Fruit fly (Drosophila melanogaster): ENCODE data around the gene Gnmt.

The Gnmt gene

dm6 chr3R:12644621-12645310, 29.6 kb upstream of the Gnmt start:
- TF ChIP-seq ttk (optimal IDR thresholded peaks at IDR 0.05) (no peak), insv (optimal IDR thresholded peaks at IDR 0.05) (no peak), psq (optimal IDR thresholded peaks at IDR 0.05) (no peak), Myc (optimal IDR thresholded peaks at IDR 0.05) (no peak), h (optimal IDR thresholded peaks at IDR 0.05) (no peak), Sin3A (optimal IDR thresholded peaks at IDR 0.05) (no peak)

- TF ChIP-seq ttk (optimal IDR thresholded peaks at IDR 0.05) (no peak), Myc (optimal IDR thresholded peaks at IDR 0.05) (no peak), insv (optimal IDR thresholded peaks at IDR 0.05) (no peak), Sin3A (optimal IDR thresholded peaks at IDR 0.05) (no peak), psq (optimal IDR thresholded peaks at IDR 0.05) (no peak), h (optimal IDR thresholded peaks at IDR 0.05) (no peak)
Measured at dm6 chr3R:12645771-12646317, 28.6 kb upstream of the Gnmt start.

- TF ChIP-seq insv (optimal IDR thresholded peaks at IDR 0.05) (no peak), ttk (optimal IDR thresholded peaks at IDR 0.05) (no peak), psq (optimal IDR thresholded peaks at IDR 0.05) (no peak), Sin3A (optimal IDR thresholded peaks at IDR 0.05) (no peak), h (optimal IDR thresholded peaks at IDR 0.05) (no peak), Myc (optimal IDR thresholded peaks at IDR 0.05) (no peak)
Measured at dm6 chr3R:12646926-12647325, 27.5 kb upstream of the Gnmt start.

- TF ChIP-seq ttk (optimal IDR thresholded peaks at IDR 0.05): no peak
- TF ChIP-seq psq (optimal IDR thresholded peaks at IDR 0.05): no peak
- TF ChIP-seq Sin3A (optimal IDR thresholded peaks at IDR 0.05): no peak
- no peak for TF ChIP-seq Myc (optimal IDR thresholded peaks at IDR 0.05)
- no peak for TF ChIP-seq h (optimal IDR thresholded peaks at IDR 0.05)
- TF ChIP-seq insv (optimal IDR thresholded peaks at IDR 0.05): no peak
Measured at dm6 chr3R:12647348-12647747, 27.1 kb upstream of the Gnmt start.

- no peak for TF ChIP-seq Myc (optimal IDR thresholded peaks at IDR 0.05)
- TF ChIP-seq h (optimal IDR thresholded peaks at IDR 0.05): no peak
- TF ChIP-seq insv (optimal IDR thresholded peaks at IDR 0.05): no peak
- no peak for TF ChIP-seq Sin3A (optimal IDR thresholded peaks at IDR 0.05)
- no peak for TF ChIP-seq ttk (optimal IDR thresholded peaks at IDR 0.05)
- no peak for TF ChIP-seq psq (optimal IDR thresholded peaks at IDR 0.05)
Measured at dm6 chr3R:12647954-12648353, 26.5 kb upstream of the Gnmt start, which contains the start of gene Dtg. Gene Dtg, plus strand, starts transcription at chr3R:12648058.

- TF ChIP-seq ttk (optimal IDR thresholded peaks at IDR 0.05): no peak
- TF ChIP-seq psq (optimal IDR thresholded peaks at IDR 0.05): no peak
- no peak for TF ChIP-seq insv (optimal IDR thresholded peaks at IDR 0.05)
- TF ChIP-seq Sin3A (optimal IDR thresholded peaks at IDR 0.05): no peak
- no peak for TF ChIP-seq h (optimal IDR thresholded peaks at IDR 0.05)
- no peak for TF ChIP-seq Myc (optimal IDR thresholded peaks at IDR 0.05)
Measured at dm6 chr3R:12649099-12650029, 25.0 kb upstream of the Gnmt start.

dm6 chr3R:12650537-12650936, 23.9 kb upstream of the Gnmt start:
- TF ChIP-seq Sin3A (optimal IDR thresholded peaks at IDR 0.05): no peak
- no peak for TF ChIP-seq insv (optimal IDR thresholded peaks at IDR 0.05)
- no peak for TF ChIP-seq h (optimal IDR thresholded peaks at IDR 0.05)
- TF ChIP-seq Myc (optimal IDR thresholded peaks at IDR 0.05): no peak
- no peak for TF ChIP-seq psq (optimal IDR thresholded peaks at IDR 0.05)
- no peak for TF ChIP-seq ttk (optimal IDR thresholded peaks at IDR 0.05)

- TF ChIP-seq Sin3A (optimal IDR thresholded peaks at IDR 0.05): no peak
- no peak for TF ChIP-seq Myc (optimal IDR thresholded peaks at IDR 0.05)
- no peak for TF ChIP-seq insv (optimal IDR thresholded peaks at IDR 0.05)
- no peak for TF ChIP-seq ttk (optimal IDR thresholded peaks at IDR 0.05)
- no peak for TF ChIP-seq h (optimal IDR thresholded peaks at IDR 0.05)
- no peak for TF ChIP-seq psq (optimal IDR thresholded peaks at IDR 0.05)
Measured at dm6 chr3R:12652736-12653135, 21.7 kb upstream of the Gnmt start.

- no peak for TF ChIP-seq insv (optimal IDR thresholded peaks at IDR 0.05)
- TF ChIP-seq Myc (optimal IDR thresholded peaks at IDR 0.05): no peak
- no peak for TF ChIP-seq psq (optimal IDR thresholded peaks at IDR 0.05)
- TF ChIP-seq h (optimal IDR thresholded peaks at IDR 0.05): no peak
- TF ChIP-seq ttk (optimal IDR thresholded peaks at IDR 0.05): no peak
- TF ChIP-seq Sin3A (optimal IDR thresholded peaks at IDR 0.05): no peak
Measured at dm6 chr3R:12653511-12654252, 20.7 kb upstream of the Gnmt start.

- no peak for TF ChIP-seq h (optimal IDR thresholded peaks at IDR 0.05)
- no peak for TF ChIP-seq insv (optimal IDR thresholded peaks at IDR 0.05)
- TF ChIP-seq Myc (optimal IDR thresholded peaks at IDR 0.05): no peak
- TF ChIP-seq ttk (optimal IDR thresholded peaks at IDR 0.05): no peak
- no peak for TF ChIP-seq Sin3A (optimal IDR thresholded peaks at IDR 0.05)
- no peak for TF ChIP-seq psq (optimal IDR thresholded peaks at IDR 0.05)
Measured at dm6 chr3R:12654253-12654623, 20.2 kb upstream of the Gnmt start, which contains the start of gene CG6225. Gene CG6225, plus strand, starts transcription at chr3R:12654577.

- TF ChIP-seq ttk (optimal IDR thresholded peaks at IDR 0.05): no peak
- no peak for TF ChIP-seq psq (optimal IDR thresholded peaks at IDR 0.05)
- TF ChIP-seq Sin3A (optimal IDR thresholded peaks at IDR 0.05): no peak
- no peak for TF ChIP-seq Myc (optimal IDR thresholded peaks at IDR 0.05)
- no peak for TF ChIP-seq insv (optimal IDR thresholded peaks at IDR 0.05)
- TF ChIP-seq h (optimal IDR thresholded peaks at IDR 0.05): no peak
Measured at dm6 chr3R:12656946-12657566, 17.4 kb upstream of the Gnmt start.
